Fruit fly (Drosophila melanogaster) whole organism, embryonic: ENCODE measurements around the gene CG31219.

Source experiments
- Abd-B ChIP-seq: fragments of 200-800 bp; sonication (Bioruptor generic); optimal IDR thresholded peaks from 2 replicates; lab custom pipeline; 2018; ENCODE audit warnings: missing biosample characterization, mild to moderate bottlenecking, missing genetic modification characterization, moderate library complexity
- Atf-2 ChIP-seq: fragments of 200-800 bp; sonication (Bioruptor generic); optimal IDR thresholded peaks from 2 replicates; lab custom pipeline; 2016; ENCODE audit warnings: missing biosample characterization, missing genetic modification characterization
- B-H2 ChIP-seq: fragments of 200-800 bp; sonication (Bioruptor generic); optimal IDR thresholded peaks from 2 replicates; lab custom pipeline; 2018; ENCODE audit warnings: missing biosample characterization, mild to moderate bottlenecking, missing genetic modification characterization
- CG10979 ChIP-seq: fragments of 200-800 bp; sonication (Bioruptor generic); optimal IDR thresholded peaks from 2 replicates; lab custom pipeline; 2018; ENCODE audit warnings: missing biosample characterization, mild to moderate bottlenecking, missing genetic modification characterization, moderate library complexity
- CG11398 ChIP-seq: fragments of 200-800 bp; sonication (Bioruptor generic); optimal IDR thresholded peaks from 2 replicates; lab custom pipeline; 2016; ENCODE audit warnings: missing biosample characterization, missing genetic modification characterization
- CG11696 ChIP-seq: fragments of 200-800 bp; sonication (Bioruptor generic); IDR thresholded peaks from 2 replicates; pipeline ENCODE4 v1.3.6; 2022; ENCODE audit warnings: missing biosample characterization, missing genetic modification characterization
- CG12155 ChIP-seq: fragments of 200-800 bp; sonication (Bioruptor generic); optimal IDR thresholded peaks from 3 replicates; lab custom pipeline; 2016; ENCODE audit warnings: missing biosample characterization, missing genetic modification characterization
- CG12236 ChIP-seq: fragments of 200-800 bp; sonication (Bioruptor generic); optimal IDR thresholded peaks from 2 replicates; lab custom pipeline; 2016; ENCODE audit warnings: missing biosample characterization, missing genetic modification characterization
- CG14441 ChIP-seq: fragments of 200-800 bp; sonication (Bioruptor generic); IDR thresholded peaks from 2 replicates; pipeline ENCODE4 v1.3.6; 2022; ENCODE audit warnings: missing biosample characterization, missing genetic modification characterization
- CG15011 ChIP-seq: fragments of 200-800 bp; sonication (Bioruptor generic); optimal IDR thresholded peaks from 3 replicates; lab custom pipeline; 2018; ENCODE audit warnings: missing biosample characterization, mild to moderate bottlenecking, missing genetic modification characterization
- CG16779 ChIP-seq: fragments of 200-800 bp; sonication (Bioruptor generic); IDR thresholded peaks from 2 replicates; pipeline ENCODE4 v1.3.6; 2022; ENCODE audit warnings: missing biosample characterization, missing genetic modification characterization
- CG16815 ChIP-seq: fragments of 200-800 bp; sonication (Bioruptor generic); optimal IDR thresholded peaks from 3 replicates; lab custom pipeline; 2017; ENCODE audit warnings: missing biosample characterization, mild to moderate bottlenecking, missing genetic modification characterization
- CG17802 ChIP-seq: fragments of 200-800 bp; sonication (Bioruptor generic); optimal IDR thresholded peaks from 2 replicates; lab custom pipeline; 2018; ENCODE audit warnings: missing biosample characterization, mild to moderate bottlenecking, missing genetic modification characterization, moderate library complexity
- CG17912 ChIP-seq: fragments of 200-800 bp; sonication (Bioruptor generic); optimal IDR thresholded peaks from 2 replicates; lab custom pipeline; 2018; ENCODE audit warnings: missing biosample characterization, mild to moderate bottlenecking, missing genetic modification characterization
- CG34224 ChIP-seq: fragments of 200-800 bp; sonication (Bioruptor generic); IDR thresholded peaks from 3 replicates; pipeline ENCODE4 v1.3.6; 2022; ENCODE audit warnings: missing biosample characterization, missing genetic modification characterization; ENCODE audit not compliant: partially characterized antibody
- CG3995 ChIP-seq: fragments of 200-800 bp; sonication (Bioruptor generic); optimal IDR thresholded peaks from 3 replicates; lab custom pipeline; 2016; ENCODE audit warnings: missing biosample characterization, missing genetic modification characterization
- CG4328 ChIP-seq: fragments of 200-800 bp; sonication (Bioruptor generic); optimal IDR thresholded peaks from 3 replicates; lab custom pipeline; 2017; ENCODE audit warnings: missing biosample characterization, missing genetic modification reagents, missing genetic modification characterization
- CG6272 ChIP-seq: fragments of 200-800 bp; sonication (Bioruptor generic); IDR thresholded peaks from 2 replicates; pipeline ENCODE4 v1.3.6; 2022; ENCODE audit warnings: missing biosample characterization, missing genetic modification characterization
- CG7372 ChIP-seq: fragments of 200-800 bp; sonication (Bioruptor generic); IDR thresholded peaks from 2 replicates; pipeline ENCODE4 v1.3.6; 2022; ENCODE audit warnings: missing biosample characterization, missing genetic modification characterization
- CG8290 ChIP-seq, 3 experiments: fragments of 200-800 bp; sonication (Bioruptor generic); optimal IDR thresholded peaks; 2 replicates each; lab custom pipeline; 2016 to 2019; ENCODE audit warnings: missing biosample characterization in 3 of 3, missing genetic modification characterization in 3 of 3, mild to moderate bottlenecking in 2 of 3, moderate library complexity in 1 of 3
- CG9215 ChIP-seq: fragments of 200-800 bp; sonication (Bioruptor generic); IDR thresholded peaks from 2 replicates; pipeline ENCODE4 v1.3.6; 2022; ENCODE audit warnings: missing biosample characterization, missing genetic modification characterization
- E2f1 ChIP-seq: fragments of 200-800 bp; sonication (Bioruptor generic); IDR thresholded peaks from 2 replicates; pipeline ENCODE4 v1.3.6; 2022; ENCODE audit warnings: missing biosample characterization, missing genetic modification characterization
- Fer1 ChIP-seq: fragments of 200-800 bp; sonication (Bioruptor generic); optimal IDR thresholded peaks from 2 replicates; lab custom pipeline; 2017; ENCODE audit warnings: missing biosample characterization, mild to moderate bottlenecking, missing genetic modification characterization
- Hr3 ChIP-seq: fragments of 200-800 bp; sonication (Bioruptor generic); optimal IDR thresholded peaks from 3 replicates; lab custom pipeline; 2016; ENCODE audit warnings: missing biosample characterization, missing genetic modification characterization
- Hr78 ChIP-seq, 2 experiments: fragments of 200-800 bp in 1 of 2; fragments of >200 bp in 1 of 2; sonication (Bioruptor generic) in 1 of 2; optimal IDR thresholded peaks; 2 replicates each; lab custom pipeline; 2017 to 2019; ENCODE audit warnings: missing biosample characterization in 2 of 2, missing genetic modification characterization in 2 of 2, mild to moderate bottlenecking in 1 of 2, moderate library complexity in 1 of 2
- Mrtf ChIP-seq: fragments of 200-800 bp; sonication (Bioruptor generic); IDR thresholded peaks from 3 replicates; pipeline ENCODE4 v1.3.6; 2022; ENCODE audit warnings: missing biosample characterization, missing genetic modification characterization
- NK7.1 ChIP-seq: fragments of 200-800 bp; sonication (Bioruptor generic); optimal IDR thresholded peaks from 3 replicates; lab custom pipeline; 2016; ENCODE audit warnings: missing biosample characterization, missing genetic modification characterization
- Nf-YB ChIP-seq: fragments of 200-800 bp; sonication (Bioruptor generic); optimal IDR thresholded peaks from 3 replicates; lab custom pipeline; 2019; ENCODE audit warnings: missing biosample characterization, mild to moderate bottlenecking, missing genetic modification characterization, moderate library complexity
- Optix ChIP-seq: fragments of 200-800 bp; sonication (Bioruptor generic); IDR thresholded peaks from 3 replicates; pipeline ENCODE4 v1.3.6; 2022; ENCODE audit warnings: missing biosample characterization, missing genetic modification characterization
- Poxn ChIP-seq: fragments of 200-800 bp; sonication (Bioruptor generic); IDR thresholded peaks from 2 replicates; pipeline ENCODE4 v1.3.6; 2022; ENCODE audit warnings: missing biosample characterization, missing genetic modification characterization
- Side ChIP-seq: fragments of 200-800 bp; sonication (Bioruptor generic); optimal IDR thresholded peaks from 2 replicates; lab custom pipeline; 2016; ENCODE audit warnings: missing biosample characterization, missing genetic modification characterization
- Sry-δ ChIP-seq: fragments of 200-800 bp; sonication (Bioruptor generic); optimal IDR thresholded peaks from 2 replicates; lab custom pipeline; 2016; ENCODE audit warnings: missing biosample characterization, missing genetic modification characterization
- Trl ChIP-seq, 3 experiments: fragments of >200 bp in 2 of 3; fragments of 200-800 bp in 1 of 3; sonication (Bioruptor generic) in 1 of 3; optimal IDR thresholded peaks; 2 replicates in 1 of 3; 3 replicates in 2 of 3; lab custom pipeline; 2016 to 2017; ENCODE audit warnings: missing biosample characterization in 1 of 3, missing genetic modification characterization in 1 of 3
- abd-A ChIP-seq: fragments of 200-800 bp; sonication (Bioruptor generic); optimal IDR thresholded peaks from 3 replicates; lab custom pipeline; 2019; ENCODE audit warnings: missing biosample characterization, mild to moderate bottlenecking, missing genetic modification characterization, moderate library complexity
- bcd ChIP-seq: fragments of 200-800 bp; sonication (Bioruptor generic); optimal IDR thresholded peaks from 2 replicates; lab custom pipeline; 2017; ENCODE audit warnings: missing biosample characterization, mild to moderate bottlenecking, missing genetic modification characterization
- bowl ChIP-seq: fragments of 200-800 bp; sonication (Bioruptor generic); IDR thresholded peaks from 2 replicates; pipeline ENCODE4 v1.3.6; 2022; ENCODE audit warnings: missing biosample characterization, missing genetic modification characterization
- bsh ChIP-seq, 2 experiments: fragments of 200-800 bp; sonication (Bioruptor generic); optimal IDR thresholded peaks; 2 replicates each; lab custom pipeline; 2017 to 2018; ENCODE audit warnings: mild to moderate bottlenecking in 2 of 2, missing biosample characterization in 2 of 2, missing genetic modification characterization in 2 of 2, moderate library complexity in 1 of 2
- disco-r ChIP-seq: fragments of 200-800 bp; sonication (Bioruptor generic); optimal IDR thresholded peaks from 2 replicates; lab custom pipeline; 2016; ENCODE audit warnings: missing biosample characterization, missing genetic modification characterization
- ems ChIP-seq: fragments of 200-800 bp; sonication (Bioruptor generic); optimal IDR thresholded peaks from 3 replicates; lab custom pipeline; 2016; ENCODE audit warnings: missing biosample characterization, missing genetic modification characterization
- eve ChIP-seq, 2 experiments: fragments of >200 bp; optimal IDR thresholded peaks; 2 replicates each; lab custom pipeline; 2017; ENCODE audit warnings: missing biosample characterization in 2 of 2, missing genetic modification characterization in 2 of 2
- fu2 ChIP-seq: fragments of 200-800 bp; sonication (Bioruptor generic); optimal IDR thresholded peaks from 2 replicates; lab custom pipeline; 2016; ENCODE audit warnings: missing biosample characterization, missing genetic modification characterization
- gfzf ChIP-seq: fragments of 200-800 bp; sonication (Bioruptor generic); optimal IDR thresholded peaks from 2 replicates; lab custom pipeline; 2016; ENCODE audit warnings: missing biosample characterization, mild to moderate bottlenecking, missing genetic modification characterization, moderate library complexity
- grn ChIP-seq: fragments of 200-800 bp; sonication (Bioruptor generic); optimal IDR thresholded peaks from 3 replicates; lab custom pipeline; 2017; ENCODE audit warnings: missing biosample characterization, missing genetic modification characterization
- inv ChIP-seq: fragments of 200-800 bp; sonication (Bioruptor generic); IDR thresholded peaks from 2 replicates; pipeline ENCODE4 v1.3.6; 2022; ENCODE audit warnings: missing biosample characterization, missing genetic modification characterization; ENCODE audit not compliant: partially characterized antibody
- otp ChIP-seq: fragments of 200-800 bp; sonication (Bioruptor generic); IDR thresholded peaks from 3 replicates; pipeline ENCODE4, ENCODE4 v1.3.6; 2022; ENCODE audit warnings: missing biosample characterization, missing genetic modification characterization
- pum ChIP-seq: fragments of 200-800 bp; sonication (Bioruptor generic); optimal IDR thresholded peaks from 2 replicates; lab custom pipeline; 2016; ENCODE audit warnings: missing biosample characterization, missing genetic modification characterization
- sqz ChIP-seq: fragments of 200-800 bp; sonication (Bioruptor generic); optimal IDR thresholded peaks from 3 replicates; lab custom pipeline; 2018; ENCODE audit warnings: missing biosample characterization, mild to moderate bottlenecking, missing genetic modification characterization
- trem ChIP-seq: fragments of 200-800 bp; optimal IDR thresholded peaks from 3 replicates; lab custom pipeline; 2019; ENCODE audit warnings: missing biosample characterization, mild to moderate bottlenecking, missing genetic modification characterization, moderate library complexity
- zen ChIP-seq: fragments of 200-800 bp; sonication (Bioruptor generic); optimal IDR thresholded peaks from 3 replicates; lab custom pipeline; 2018; ENCODE audit warnings: missing biosample characterization, mild to moderate bottlenecking, missing genetic modification characterization, moderate library complexity

The CG31219 gene

DNA sequence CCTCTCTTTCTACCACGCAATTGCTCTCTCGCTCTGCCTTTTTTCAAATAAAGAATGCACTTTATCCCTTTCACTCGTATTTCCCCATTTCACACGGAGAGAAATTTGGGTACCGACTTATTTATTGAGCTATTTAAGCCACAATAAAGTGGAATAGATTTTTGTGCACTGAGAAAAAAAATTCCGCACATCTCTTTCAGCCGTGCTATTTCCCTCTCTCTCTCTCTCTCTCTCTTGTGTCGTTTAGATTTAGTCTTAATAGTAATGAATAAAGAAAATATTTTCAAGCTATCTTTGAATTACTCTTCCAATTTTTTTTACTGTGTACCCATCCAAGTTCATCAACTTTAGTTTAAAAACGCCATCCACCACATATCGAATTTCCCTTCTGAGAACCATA is 27.2 kb upstream of the CG31219 start (continued):
- TF ChIP-seq CG14441 = peak; percentile 67
- no peak for TF ChIP-seq zen (tag; lab: Kevin White, UChicago)
- peak; percentile 5 for TF ChIP-seq Sry-δ
- TF ChIP-seq Hr78 (GFP tag; optimal IDR thresholded peaks at IDR 0.05; lab: Kevin White, UChicago) = no peak
- no peak for TF ChIP-seq CG17912 (GFP tag; lab: Kevin White, UChicago)
- TF ChIP-seq Mrtf = peak; percentile 33; the same call in 1 of the 3 replicates
- no peak; the same call in 1 of the 2 replicates for TF ChIP-seq CG9215 (GFP tag; lab: Robert Waterston, UW)
- TF ChIP-seq fu2 (GFP tag; lab: Kevin White, UChicago) = peak; percentile 48
- peak; percentile 15 for TF ChIP-seq Fer1
- TF ChIP-seq disco-r (GFP tag; lab: Kevin White, UChicago) = no peak
- peak; percentile 70; the same call in 2 of the 3 replicates for TF ChIP-seq Optix
- TF ChIP-seq abd-A (tag; lab: Kevin White, UChicago) = no peak
- peak; percentile 11 for TF ChIP-seq trem (tag; lab: Kevin White, UChicago)
- peak; percentile 44 for TF ChIP-seq pum
- TF ChIP-seq CG12236 (GFP tag; lab: Kevin White, UChicago) = peak; percentile 19
- no peak for TF ChIP-seq CG34224 (GFP tag; lab: Robert Waterston, UW)
- no peak for TF ChIP-seq CG4328 (GFP tag; lab: Kevin White, UChicago)
- peak; percentile 48 for TF ChIP-seq bcd (GFP tag; lab: Kevin White, UChicago)
- no peak for TF ChIP-seq B-H2
- TF ChIP-seq Atf-2 (GFP tag; lab: Kevin White, UChicago) = peak; percentile 53
- TF ChIP-seq CG11398 (GFP tag; lab: Kevin White, UChicago) = no peak
- TF ChIP-seq CG11696 (GFP tag; lab: Robert Waterston, UW) = 0 out of 2 replicates have a peak, but pooled peaks have one; percentile 49
- 0 out of 3 replicates have a peak, but pooled peaks have one; percentile 41 for TF ChIP-seq otp
- TF ChIP-seq Abd-B = peak; percentile 58
- TF ChIP-seq Hr3 = peak; percentile 18
- TF ChIP-seq eve (GFP tag; optimal IDR thresholded peaks at IDR 0.05; lab: Kevin White, UChicago) = peak in 1 of 2 experiments; percentile 80
- peak; percentile 56 for TF ChIP-seq CG10979 (tag; lab: Kevin White, UChicago)
- TF ChIP-seq NK7.1 (GFP tag; lab: Kevin White, UChicago) = peak; percentile 50
- TF ChIP-seq CG16779 = 0 out of 2 replicates have a peak, but pooled peaks have one; percentile 25
- TF ChIP-seq E2f1 (GFP tag; lab: Robert Waterston, UW) = peak; percentile 53
- peak; percentile 14 for TF ChIP-seq CG16815 (GFP tag; lab: Kevin White, UChicago)
- TF ChIP-seq grn (GFP tag; lab: Kevin White, UChicago) = no peak
- peak in 1 of 2 experiments; percentile 68 for TF ChIP-seq bsh (GFP tag; optimal IDR thresholded peaks at IDR 0.05; lab: Kevin White, UChicago)
- no peak for TF ChIP-seq Nf-YB
- no peak for TF ChIP-seq gfzf (GFP tag; lab: Kevin White, UChicago)
- peak; percentile 61 for TF ChIP-seq ems (GFP tag; lab: Kevin White, UChicago)
- TF ChIP-seq Trl (optimal IDR thresholded peaks at IDR 0.05; lab: Kevin White, UChicago) = peak in 1 of 2 experiments; percentile 14
- peak; percentile 23 for TF ChIP-seq Trl (GFP tag; optimal IDR thresholded peaks at IDR 0.05; lab: Kevin White, UChicago)
- TF ChIP-seq Poxn (GFP tag; lab: Robert Waterston, UW) = 0 out of 2 replicates have a peak, but pooled peaks have one; percentile 39
- TF ChIP-seq bowl (GFP tag; lab: Robert Waterston, UW) = no peak
- peak; percentile 47 for TF ChIP-seq CG12155 (GFP tag; lab: Kevin White, UChicago)
- peak; percentile 32 for TF ChIP-seq CG15011
- no peak for TF ChIP-seq CG6272
- TF ChIP-seq inv (GFP tag; lab: Robert Waterston, UW) = no peak
- no peak for TF ChIP-seq CG17802 (tag; lab: Kevin White, UChicago)
- TF ChIP-seq CG8290 (GFP tag; optimal IDR thresholded peaks at IDR 0.05; lab: Kevin White, UChicago) = no peak
- TF ChIP-seq CG8290 (tag; optimal IDR thresholded peaks at IDR 0.05; lab: Kevin White, UChicago) = no peak
- peak; percentile 17; the same call in 1 of the 2 replicates for TF ChIP-seq CG7372 (GFP tag; lab: Robert Waterston, UW)
- peak; percentile 32 for TF ChIP-seq Side (GFP tag; lab: Kevin White, UChicago)
- TF ChIP-seq sqz (GFP tag; lab: Kevin White, UChicago) = no peak
- no peak for TF ChIP-seq CG3995
